Worm (Caenorhabditis elegans): Measurements from ENCODE around the gene ubxn-4.

DNA sequence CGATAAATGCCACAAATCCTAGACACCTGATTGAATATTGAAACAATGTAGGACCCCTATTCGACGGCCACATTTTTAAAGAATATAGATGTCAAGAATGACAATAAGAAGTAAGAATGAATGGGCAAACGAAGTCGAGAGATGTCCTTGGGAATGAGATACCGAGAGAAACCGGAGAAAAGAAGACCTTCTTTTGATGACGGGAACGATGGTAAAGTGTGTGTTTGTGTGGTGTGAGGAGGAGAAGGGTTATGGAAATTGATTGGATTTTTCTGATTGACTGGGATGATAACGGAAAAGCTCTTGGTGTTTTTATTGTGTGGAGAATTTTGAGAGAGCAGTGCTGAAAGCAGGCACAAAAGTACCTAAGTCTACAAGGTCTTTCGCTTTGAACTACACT, 36.7 kb downstream of the ubxn-4 start, which contains the start of gene R05D3.9:
- TF ChIP-seq him-1 (tag; optimal IDR thresholded peaks at IDR 0.05) (no peak), W03F9.2 (tag; optimal IDR thresholded peaks at IDR 0.05) (no peak)

Data from whole organism, L4/young adult.